Fruit fly (Drosophila melanogaster) S2 (cell line): ENCODE results near the gene CG42673.

ENCODE experiments used
- CG8478 ChIP-seq: fragments of >200 bp; optimal IDR thresholded peaks from 2 replicates; lab custom pipeline; 2018
- CTCF ChIP-seq, 2 experiments: fragments of >200 bp; optimal IDR thresholded peaks; 2 replicates each; lab custom pipeline; 2018

DNA sequence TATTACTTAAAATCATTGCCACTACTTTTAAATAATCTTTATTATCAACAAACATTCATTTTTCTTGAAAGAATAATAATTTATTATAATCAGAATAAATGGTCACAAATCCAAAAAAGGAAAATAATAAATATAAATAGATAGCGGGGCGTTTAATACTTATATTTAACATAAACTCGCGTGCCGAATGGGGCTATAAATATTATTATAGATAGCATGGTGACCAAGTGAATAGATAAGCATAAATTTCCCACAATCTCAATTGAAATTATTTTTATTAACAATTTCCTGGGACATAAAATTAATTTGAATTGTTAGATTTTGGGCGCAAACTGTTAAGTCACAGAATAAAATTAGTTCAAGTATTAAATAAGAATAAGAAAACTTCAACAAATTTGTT, 40.6 kb upstream of the CG42673 start:
- TF ChIP-seq CTCF (optimal IDR thresholded peaks at IDR 0.05; lab: Kevin White, UChicago) (no peak), CG8478 (no peak)
